Fruit fly (Drosophila melanogaster) whole organism, adult: ENCODE measurements around the gene brk.

Source experiments
- CG12768 ChIP-seq: fragments of 200-800 bp; sonication (Bioruptor generic); optimal IDR thresholded peaks from 2 replicates; lab custom pipeline; 2017; ENCODE audit warnings: missing biosample characterization, missing genetic modification characterization, mild to moderate bottlenecking, moderate library complexity, missing genetic modification reagents
- CG14711 ChIP-seq: fragments of 200-800 bp; sonication (Bioruptor generic); optimal IDR thresholded peaks from 2 replicates; lab custom pipeline; 2018; ENCODE audit warnings: missing biosample characterization, mild to moderate bottlenecking, missing genetic modification characterization, moderate library complexity
- CG1620 ChIP-seq: fragments of 200-800 bp; sonication (Bioruptor generic); optimal IDR thresholded peaks from 2 replicates; lab custom pipeline; 2016; ENCODE audit warnings: missing biosample characterization, missing genetic modification characterization
- CG33017 ChIP-seq: fragments of 200-800 bp; sonication (Bioruptor generic); optimal IDR thresholded peaks from 2 replicates; lab custom pipeline; 2018; ENCODE audit warnings: missing biosample characterization, mild to moderate bottlenecking, missing genetic modification characterization, moderate library complexity
- CG7045 ChIP-seq: fragments of 200-800 bp; sonication (Bioruptor generic); optimal IDR thresholded peaks from 2 replicates; lab custom pipeline; 2017; ENCODE audit warnings: missing biosample characterization, mild to moderate bottlenecking, missing genetic modification characterization
- Hr96 ChIP-seq: fragments of 200-800 bp; sonication (Bioruptor generic); optimal IDR thresholded peaks from 2 replicates; lab custom pipeline; 2016; ENCODE audit warnings: missing biosample characterization, missing genetic modification characterization
- Mnt ChIP-seq: fragments of 200-800 bp; sonication (Bioruptor generic); optimal IDR thresholded peaks from 2 replicates; lab custom pipeline; 2016; ENCODE audit warnings: missing biosample characterization, mild to moderate bottlenecking, missing genetic modification characterization
- bab1 ChIP-seq: fragments of 200-800 bp; sonication (Bioruptor generic); optimal IDR thresholded peaks from 3 replicates; lab custom pipeline; 2019; ENCODE audit warnings: missing biosample characterization, mild to moderate bottlenecking, missing genetic modification characterization, moderate library complexity
- cic ChIP-seq: fragments of 200-800 bp; sonication (Bioruptor generic); optimal IDR thresholded peaks from 2 replicates; lab custom pipeline; 2017; ENCODE audit warnings: missing biosample characterization, mild to moderate bottlenecking, missing genetic modification characterization, moderate library complexity
- cnc ChIP-seq, 2 experiments: fragments of >200 bp; optimal IDR thresholded peaks; 2 replicates each; lab custom pipeline; 2017
- kay ChIP-seq: fragments of 200-800 bp; sonication (Bioruptor generic); peaks from one replicate; lab custom pipeline; 2016; ENCODE audit warnings: missing biosample characterization, missing genetic modification characterization, borderline replicate concordance
- tj ChIP-seq: fragments of 200-800 bp; sonication (Bioruptor generic); optimal IDR thresholded peaks from 3 replicates; lab custom pipeline; 2017; ENCODE audit warnings: missing biosample characterization, mild to moderate bottlenecking, missing genetic modification characterization, moderate library complexity

dm6 chrX:7324816-7325246, 17.1 kb downstream of the brk start:
- TF ChIP-seq kay (GFP tag; lab: Kevin White, UChicago) (no peak), CG7045 (GFP tag; lab: Kevin White, UChicago) (peak; percentile 72), Hr96 (GFP tag; lab: Kevin White, UChicago) (peak; percentile 67), Mnt (GFP tag; lab: Kevin White, UChicago) (peak; percentile 49), cnc (optimal IDR thresholded peaks at IDR 0.05; lab: Kevin White, UChicago) (no peak), cic (GFP tag; lab: Kevin White, UChicago) (no peak), bab1 (GFP tag; lab: Kevin White, UChicago) (peak; percentile 98), tj (GFP tag; lab: Kevin White, UChicago) (peak; percentile 93), CG1620 (GFP tag; lab: Kevin White, UChicago) (peak; percentile 58), CG12768 (GFP tag; lab: Kevin White, UChicago) (peak; percentile 34), CG33017 (tag; lab: Kevin White, UChicago) (peak; percentile 88), CG14711 (tag; lab: Kevin White, UChicago) (peak; percentile 89)
